Worm (Caenorhabditis elegans) whole organism, L1 larva: ENCODE results near the gene C07G1.6.

Experiments used
- ama-1 ChIP-seq: fragments of 150-350 bp; optimal IDR thresholded peaks from 2 replicates; lab custom pipeline; 2014
- dsc-1 ChIP-seq: sonication (generic microtip); optimal IDR thresholded peaks from 2 replicates; lab custom pipeline; 2016; ENCODE audit warnings: mild to moderate bottlenecking, missing genetic modification characterization, missing compliant biosample characterization
- elt-3 ChIP-seq, 6 experiments: fragments of 150-350 bp in 1 of 6; sonication (generic microtip); optimal IDR thresholded peaks; 2 replicates each; lab custom pipeline; 2017 to 2018; ENCODE audit warnings: missing biosample characterization in 6 of 6, missing genetic modification characterization in 6 of 6, inconsistent platforms in 1 of 6
- fkh-10 ChIP-seq: sonication (generic microtip); optimal IDR thresholded peaks from 2 replicates; lab custom pipeline; 2017; ENCODE audit warnings: missing biosample characterization, missing genetic modification reagents, missing genetic modification characterization
- isw-1 ChIP-seq: fragments of 200-800 bp; sonication (Bioruptor generic); IDR thresholded peaks from 2 replicates; pipeline ENCODE4 v1.3.6; 2022; ENCODE audit warnings: missing genetic modification characterization, missing compliant biosample characterization
- jun-1 ChIP-seq: fragments of 150-350 bp; optimal IDR thresholded peaks from 2 replicates; lab custom pipeline; 2014; ENCODE audit warnings: missing biosample characterization, missing genetic modification reagents, missing genetic modification characterization
- mdl-1 ChIP-seq, 2 experiments: fragments of 150-350 bp; optimal IDR thresholded peaks; 2 replicates each; lab custom pipeline; 2014 to 2017; ENCODE audit warnings: missing biosample characterization in 2 of 2, missing genetic modification characterization in 2 of 2, inconsistent platforms in 1 of 2
- ztf-11 ChIP-seq, 2 experiments: sonication (generic microtip); optimal IDR thresholded peaks; 2 replicates each; lab custom pipeline; 2016 to 2017; ENCODE audit warnings: missing genetic modification characterization in 2 of 2, missing biosample characterization in 1 of 2, missing compliant biosample characterization in 1 of 2

ce11 chrIV:8192878-8193277 lies 17.3 kb downstream of the C07G1.6 start:
- no peak for TF ChIP-seq jun-1 (tag; lab: Kevin White, UChicago)
- TF ChIP-seq dsc-1 (tag; lab: Kevin White, UChicago), result no peak
- TF ChIP-seq mdl-1 (tag; optimal IDR thresholded peaks at IDR 0.05; lab: Kevin White, UChicago), result no peak
- no peak for TF ChIP-seq isw-1 (GFP tag; lab: Robert Waterston, UW)
- TF ChIP-seq elt-3 (tag; optimal IDR thresholded peaks at IDR 0.05; lab: Kevin White, UChicago), result no peak
- no peak for TF ChIP-seq ztf-11 (tag; optimal IDR thresholded peaks at IDR 0.05; lab: Kevin White, UChicago)
- TF ChIP-seq fkh-10 (GFP tag; lab: Kevin White, UChicago), result no peak
- no peak for TF ChIP-seq ama-1 (lab: Kevin White, UChicago)
